Worm (Caenorhabditis elegans) whole organism, young adult: ENCODE results near the gene fbxb-106.
A peak's percentile ranks its signal among the peaks of the same experiment; 100 is the strongest.

Experiments
- C17E4.6 ChIP-seq: fragments of 200-800 bp; sonication (Bioruptor generic); IDR thresholded peaks from 2 replicates; pipeline ENCODE4 v1.3.6; 2022; ENCODE audit warnings: missing genetic modification reagents, missing genetic modification characterization, missing compliant biosample characterization
- D2030.7 ChIP-seq: fragments of 200-800 bp; sonication (Bioruptor generic); IDR thresholded peaks from 2 replicates; pipeline ENCODE4 v1.3.6; 2022; ENCODE audit warnings: missing genetic modification reagents, missing genetic modification characterization, missing compliant biosample characterization
- F23B12.7 ChIP-seq: sonication (generic microtip); optimal IDR thresholded peaks from 2 replicates; lab custom pipeline; 2017; ENCODE audit warnings: missing genetic modification characterization, mild to moderate bottlenecking, missing compliant biosample characterization, antibody characterized with exemption, moderate library complexity; ENCODE audit not compliant: insufficient read depth
- Y53F4B.3 ChIP-seq: fragments of 200-800 bp; sonication (Bioruptor generic); IDR thresholded peaks from 2 replicates; pipeline ENCODE4 v1.3.6; 2022; ENCODE audit warnings: missing genetic modification reagents, missing genetic modification characterization, missing compliant biosample characterization
- Y53G8AR.9 ChIP-seq: fragments of 200-800 bp; sonication (Bioruptor generic); conservative IDR thresholded peaks from 2 replicates; pipeline ENCODE4 v1.3.6; 2022; ENCODE audit warnings: missing genetic modification reagents, missing genetic modification characterization, missing compliant biosample characterization
- Y67H2A.10 ChIP-seq: fragments of 200-800 bp; sonication (Bioruptor generic); conservative IDR thresholded peaks from 2 replicates; pipeline ENCODE4 v1.3.6; 2022; ENCODE audit warnings: missing genetic modification reagents, missing genetic modification characterization, missing compliant biosample characterization
- Y95B8A.8 ChIP-seq: fragments of 200-800 bp; sonication (Bioruptor generic); IDR thresholded peaks from 2 replicates; pipeline ENCODE4 v1.3.6; 2022; ENCODE audit warnings: missing genetic modification reagents, missing genetic modification characterization, missing compliant biosample characterization
- athp-1 ChIP-seq: sonication (generic microtip); optimal IDR thresholded peaks from 2 replicates; lab custom pipeline; 2017; ENCODE audit warnings: mild to moderate bottlenecking, missing genetic modification characterization, missing compliant biosample characterization
- bed-2 ChIP-seq: fragments of 200-800 bp; sonication (Bioruptor generic); IDR thresholded peaks from 2 replicates; pipeline ENCODE4 v1.3.6; 2022; ENCODE audit warnings: missing genetic modification reagents, missing genetic modification characterization, missing compliant biosample characterization
- cebp-1 ChIP-seq, 2 experiments: fragments of 200-800 bp in 1 of 2; sonication (Bioruptor generic) in 1 of 2; sonication (generic microtip) in 1 of 2; IDR thresholded peaks in 1 of 2; optimal IDR thresholded peaks in 1 of 2; 2 replicates each; pipeline versions ENCODE4 v1.3.6 to Lab custom; 2017 to 2022; ENCODE audit warnings: missing compliant biosample characterization in 2 of 2, missing genetic modification characterization in 2 of 2, mild to moderate bottlenecking in 1 of 2, missing genetic modification reagents in 1 of 2, moderate library complexity in 1 of 2
- cebp-2 ChIP-seq: fragments of 200-800 bp; sonication (Bioruptor generic); IDR thresholded peaks from 2 replicates; pipeline ENCODE4 v1.3.6; 2022; ENCODE audit warnings: missing genetic modification characterization, missing compliant biosample characterization
- ceh-100 ChIP-seq: fragments of 200-800 bp; sonication (Bioruptor generic); IDR thresholded peaks from 2 replicates; pipeline ENCODE4 v1.3.6; 2022; ENCODE audit warnings: missing genetic modification reagents, missing genetic modification characterization, missing compliant biosample characterization
- ceh-27 ChIP-seq: fragments of 200-800 bp; sonication (Bioruptor generic); optimal IDR thresholded peaks from 2 replicates; lab custom pipeline; 2018; ENCODE audit warnings: mild to moderate bottlenecking, missing genetic modification characterization, moderate library complexity, missing compliant biosample characterization
- ceh-40 ChIP-seq: fragments of 200-800 bp; sonication (Bioruptor generic); IDR thresholded peaks from 2 replicates; pipeline ENCODE4 v1.3.6; 2022; ENCODE audit warnings: missing genetic modification characterization, missing compliant biosample characterization
- ceh-58 ChIP-seq: fragments of 200-800 bp; sonication (Bioruptor generic); IDR thresholded peaks from 2 replicates; pipeline ENCODE4 v1.3.6; 2022; ENCODE audit warnings: missing genetic modification characterization, missing compliant biosample characterization
- chd-7 ChIP-seq: sonication (generic microtip); optimal IDR thresholded peaks from 2 replicates; lab custom pipeline; 2016; ENCODE audit warnings: mild to moderate bottlenecking, missing genetic modification characterization, moderate library complexity, missing compliant biosample characterization
- dox-1 ChIP-seq: fragments of 200-800 bp; sonication (Bioruptor generic); IDR thresholded peaks from 2 replicates; pipeline ENCODE4 v1.3.6; 2022; ENCODE audit warnings: missing genetic modification reagents, missing genetic modification characterization, missing compliant biosample characterization
- egl-44 ChIP-seq: fragments of 200-800 bp; sonication (Bioruptor generic); IDR thresholded peaks from 2 replicates; pipeline ENCODE4 v1.3.6; 2022; ENCODE audit warnings: missing genetic modification reagents, missing genetic modification characterization, missing compliant biosample characterization
- ekl-4 ChIP-seq: fragments of 200-800 bp; sonication (Bioruptor generic); IDR thresholded peaks from 2 replicates; pipeline ENCODE4 v1.3.6; 2022; ENCODE audit warnings: missing genetic modification reagents, missing genetic modification characterization, missing compliant biosample characterization
- ets-4 ChIP-seq: fragments of 200-800 bp; sonication (Bioruptor generic); optimal IDR thresholded peaks from 2 replicates; lab custom pipeline; 2018; ENCODE audit warnings: mild to moderate bottlenecking, missing genetic modification characterization, missing compliant biosample characterization
- him-1 ChIP-seq: sonication (generic microtip); optimal IDR thresholded peaks from 2 replicates; lab custom pipeline; 2016; ENCODE audit warnings: missing genotype, missing genetic modification reagents, missing genetic modification characterization, missing compliant biosample characterization
- hlh-26 ChIP-seq: fragments of 200-800 bp; sonication (Bioruptor generic); conservative IDR thresholded peaks from 2 replicates; pipeline ENCODE4 v1.3.6; 2022; ENCODE audit warnings: missing genetic modification reagents, missing genetic modification characterization, missing compliant biosample characterization
- hmg-1.2 ChIP-seq: fragments of 200-800 bp; sonication (Bioruptor generic); IDR thresholded peaks from 2 replicates; pipeline ENCODE4 v1.3.6; 2022; ENCODE audit warnings: missing genetic modification reagents, missing genetic modification characterization, missing compliant biosample characterization
- lag-1 ChIP-seq: fragments of 200-800 bp; sonication (Bioruptor generic); IDR thresholded peaks from 2 replicates; pipeline ENCODE4 v1.3.6; 2022; ENCODE audit warnings: missing genetic modification reagents, missing genetic modification characterization, missing compliant biosample characterization
- let-526 ChIP-seq: fragments of 200-800 bp; sonication (Bioruptor generic); IDR thresholded peaks from 2 replicates; pipeline ENCODE4 v1.3.6; 2022; ENCODE audit warnings: missing genetic modification reagents, missing genetic modification characterization, missing compliant biosample characterization
- lin-26 ChIP-seq: fragments of 200-800 bp; sonication (Bioruptor generic); IDR thresholded peaks from 2 replicates; pipeline ENCODE4 v1.3.6; 2022; ENCODE audit warnings: missing genetic modification reagents, missing genetic modification characterization, missing compliant biosample characterization
- lir-1 ChIP-seq: fragments of 200-800 bp; sonication (Bioruptor generic); conservative IDR thresholded peaks from 2 replicates; pipeline ENCODE4 v1.3.6; 2022; ENCODE audit warnings: missing genetic modification reagents, missing genetic modification characterization, missing compliant biosample characterization
- mxl-1 ChIP-seq: sonication (generic microtip); optimal IDR thresholded peaks from 2 replicates; lab custom pipeline; 2016; ENCODE audit warnings: missing genetic modification characterization, missing compliant biosample characterization
- nfyb-1 ChIP-seq: fragments of 200-800 bp; sonication (Bioruptor generic); IDR thresholded peaks from 2 replicates; pipeline ENCODE4 v1.3.6; 2022; ENCODE audit warnings: missing genetic modification reagents, missing genetic modification characterization, missing compliant biosample characterization
- nhr-179 ChIP-seq: sonication (generic microtip); optimal IDR thresholded peaks from 2 replicates; lab custom pipeline; 2016; ENCODE audit warnings: mild to moderate bottlenecking, missing genetic modification characterization, missing compliant biosample characterization
- nhr-80 ChIP-seq: sonication (generic microtip); optimal IDR thresholded peaks from 2 replicates; lab custom pipeline; 2016; ENCODE audit warnings: missing genetic modification characterization, missing compliant biosample characterization
- rcor-1 ChIP-seq: fragments of 200-800 bp; sonication (Bioruptor generic); IDR thresholded peaks from 2 replicates; pipeline ENCODE4 v1.3.6; 2022; ENCODE audit warnings: missing genetic modification reagents, missing genetic modification characterization, missing compliant biosample characterization
- sdz-38 ChIP-seq: sonication (generic microtip); optimal IDR thresholded peaks from 2 replicates; lab custom pipeline; 2016; ENCODE audit warnings: missing genotype, missing genetic modification characterization, missing compliant biosample characterization
- sea-2 ChIP-seq: fragments of 200-800 bp; sonication (Bioruptor generic); IDR thresholded peaks from 2 replicates; pipeline ENCODE4 v1.3.6; 2022; ENCODE audit warnings: missing genetic modification characterization, missing compliant biosample characterization
- snpc-1.3 ChIP-seq: sonication (generic microtip); optimal IDR thresholded peaks from 2 replicates; lab custom pipeline; 2017; ENCODE audit warnings: missing genetic modification characterization, mild to moderate bottlenecking, missing compliant biosample characterization, antibody characterized with exemption, moderate library complexity, missing genotype, missing genetic modification reagents; ENCODE audit not compliant: insufficient read depth
- snpc-3.4 ChIP-seq: sonication (generic microtip); optimal IDR thresholded peaks from 2 replicates; lab custom pipeline; 2017; ENCODE audit warnings: missing genetic modification characterization, mild to moderate bottlenecking, missing compliant biosample characterization, antibody characterized with exemption, moderate library complexity, missing genotype, missing genetic modification reagents
- snpc-4 ChIP-seq, 5 experiments: fragments of 150-350 bp in 1 of 5; sonication (generic microtip) in 4 of 5; optimal IDR thresholded peaks; 2 replicates each; lab custom pipeline; 2014 to 2018; ENCODE audit warnings: missing genetic modification characterization in 5 of 5, missing biosample characterization in 3 of 5, antibody characterized with exemption in 2 of 5, mild to moderate bottlenecking in 2 of 5, missing compliant biosample characterization in 2 of 5, missing genotype in 2 of 5, moderate library complexity in 2 of 5, missing genetic modification reagents in 1 of 5
- somi-1 ChIP-seq: fragments of 200-800 bp; sonication (Bioruptor generic); optimal IDR thresholded peaks from 2 replicates; lab custom pipeline; 2018; ENCODE audit warnings: mild to moderate bottlenecking, missing genetic modification characterization, missing compliant biosample characterization
- tbx-9 ChIP-seq: sonication (generic microtip); optimal IDR thresholded peaks from 2 replicates; lab custom pipeline; 2016; ENCODE audit warnings: borderline replicate concordance, missing genetic modification characterization, inconsistent platforms, missing compliant biosample characterization
- unc-130 ChIP-seq: sonication (generic microtip); optimal IDR thresholded peaks from 2 replicates; lab custom pipeline; 2016; ENCODE audit warnings: missing genetic modification reagents, missing genetic modification characterization, missing compliant biosample characterization
- ztf-18 ChIP-seq: sonication (generic microtip); optimal IDR thresholded peaks from 2 replicates; lab custom pipeline; 2016; ENCODE audit warnings: missing genotype, mild to moderate bottlenecking, missing genetic modification characterization, missing compliant biosample characterization
- ztf-22 ChIP-seq: fragments of 200-800 bp; sonication (Bioruptor generic); optimal IDR thresholded peaks from 2 replicates; lab custom pipeline; 2018; ENCODE audit warnings: mild to moderate bottlenecking, missing genetic modification characterization, moderate library complexity, missing compliant biosample characterization

The fbxb-106 gene

ce11 chrII:2802804-2803586 lies 40.8 kb downstream of the fbxb-106 start:
- TF ChIP-seq cebp-1 (GFP tag; IDR thresholded peaks at IDR 0.05; lab: Robert Waterston, UW) (no peak), cebp-1 (tag; optimal IDR thresholded peaks at IDR 0.05; lab: Kevin White, UChicago) (peak; percentile 44), nhr-80 (tag; lab: Kevin White, UChicago) (peak; percentile 75), nhr-179 (tag; lab: Kevin White, UChicago) (no peak), hmg-1.2 (GFP tag; lab: Robert Waterston, UW) (peak; percentile 91), athp-1 (no peak)

DNA sequence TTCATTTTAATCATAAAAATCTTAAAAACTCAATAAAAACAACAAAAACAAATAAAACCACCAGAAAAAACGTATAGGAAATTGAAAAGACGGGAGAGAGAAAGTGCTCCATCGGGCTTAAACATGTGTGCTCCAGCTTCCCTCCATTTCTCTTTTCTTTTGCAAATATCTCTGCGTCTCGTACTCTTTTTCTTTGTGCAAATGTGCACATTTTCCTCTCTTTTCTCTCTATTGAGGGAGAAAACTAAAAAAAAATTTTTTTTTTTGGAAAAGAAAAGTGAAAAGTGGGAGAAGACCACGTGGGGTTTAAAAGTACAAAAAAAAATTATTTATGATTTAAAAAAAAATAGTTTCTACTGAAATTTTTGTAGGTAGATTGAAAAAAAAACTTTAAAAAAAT lies 42.0 kb downstream of the fbxb-106 start:
- TF ChIP-seq cebp-1 (GFP tag; IDR thresholded peaks at IDR 0.05; lab: Robert Waterston, UW) (no peak), cebp-1 (tag; optimal IDR thresholded peaks at IDR 0.05; lab: Kevin White, UChicago) (peak; percentile 2), tbx-9 (no peak), Y53F4B.3 (GFP tag; lab: Robert Waterston, UW) (no peak), lin-26 (GFP tag; lab: Robert Waterston, UW) (no peak), nhr-80 (tag; lab: Kevin White, UChicago) (no peak), mxl-1 (tag; lab: Kevin White, UChicago) (no peak), ceh-58 (GFP tag; lab: Robert Waterston, UW) (no peak), Y95B8A.8 (GFP tag; lab: Robert Waterston, UW) (no peak), bed-2 (no peak), snpc-1.3 (tag; lab: Kevin White, UChicago) (no peak), C17E4.6 (no peak), him-1 (no peak), somi-1 (GFP tag; lab: Kevin White, UChicago) (peak; percentile 45), ceh-40 (GFP tag; lab: Robert Waterston, UW) (no peak), hmg-1.2 (GFP tag; lab: Robert Waterston, UW) (peak; percentile 33; the same call in 1 of the 2 replicates), D2030.7 (GFP tag; lab: Robert Waterston, UW) (no peak), ets-4 (GFP tag; lab: Kevin White, UChicago) (no peak), F23B12.7 (tag; lab: Kevin White, UChicago) (peak; percentile 36)
- TF ChIP-seq, all 124 proteins: peak for 4

- TF ChIP-seq nfyb-1 (GFP tag; lab: Robert Waterston, UW) = no peak
- no peak for TF ChIP-seq ekl-4 (GFP tag; lab: Robert Waterston, UW)
- no peak for TF ChIP-seq ceh-40 (GFP tag; lab: Robert Waterston, UW)
- TF ChIP-seq cebp-2 = no peak
- no peak for TF ChIP-seq rcor-1 (GFP tag; lab: Robert Waterston, UW)
- TF ChIP-seq chd-7 (tag; lab: Kevin White, UChicago) = no peak
- no peak for TF ChIP-seq unc-130 (GFP tag; lab: Kevin White, UChicago)
- TF ChIP-seq Y67H2A.10 (GFP tag; lab: Robert Waterston, UW) = no peak
- no peak for TF ChIP-seq ztf-22 (GFP tag; lab: Kevin White, UChicago)
- peak; percentile 65 for TF ChIP-seq nhr-80 (tag; lab: Kevin White, UChicago)
- no peak for TF ChIP-seq ztf-18 (tag; lab: Kevin White, UChicago)
- TF ChIP-seq lir-1 (GFP tag; lab: Robert Waterston, UW) = no peak
- TF ChIP-seq ceh-27 (GFP tag; lab: Kevin White, UChicago) = no peak
- no peak for TF ChIP-seq F23B12.7 (tag; lab: Kevin White, UChicago)
- TF ChIP-seq ceh-100 (GFP tag; lab: Robert Waterston, UW) = peak; percentile 10; the same call in 1 of the 2 replicates
- 0 out of 2 replicates have a peak, but pooled peaks have one; percentile 29 for TF ChIP-seq Y53G8AR.9 (GFP tag; lab: Robert Waterston, UW)
- no peak for TF ChIP-seq egl-44
- no peak for TF ChIP-seq sdz-38 (tag; lab: Kevin White, UChicago)
- no peak for TF ChIP-seq dox-1 (GFP tag; lab: Robert Waterston, UW)
- no peak for TF ChIP-seq sea-2
- no peak for TF ChIP-seq snpc-4 (GFP tag; optimal IDR thresholded peaks at IDR 0.05; lab: Kevin White, UChicago)
- TF ChIP-seq snpc-4 (tag; optimal IDR thresholded peaks at IDR 0.05; lab: Kevin White, UChicago) = no peak
- TF ChIP-seq hlh-26 (GFP tag; lab: Robert Waterston, UW) = no peak
- TF ChIP-seq let-526 = 0 out of 2 replicates have a peak, but pooled peaks have one; percentile 30
- no peak for TF ChIP-seq snpc-3.4 (tag; lab: Kevin White, UChicago)
- TF ChIP-seq lag-1 (GFP tag; lab: Robert Waterston, UW) = no peak
Observed at ce11 chrII:2804949-2805348, 42.7 kb downstream of the fbxb-106 start.
